Fruit fly (Drosophila melanogaster): ENCODE measurements around the gene CG10252.
A peak's percentile ranks its signal among the peaks of the same experiment; 100 is the strongest.

Gene CG10252

DNA sequence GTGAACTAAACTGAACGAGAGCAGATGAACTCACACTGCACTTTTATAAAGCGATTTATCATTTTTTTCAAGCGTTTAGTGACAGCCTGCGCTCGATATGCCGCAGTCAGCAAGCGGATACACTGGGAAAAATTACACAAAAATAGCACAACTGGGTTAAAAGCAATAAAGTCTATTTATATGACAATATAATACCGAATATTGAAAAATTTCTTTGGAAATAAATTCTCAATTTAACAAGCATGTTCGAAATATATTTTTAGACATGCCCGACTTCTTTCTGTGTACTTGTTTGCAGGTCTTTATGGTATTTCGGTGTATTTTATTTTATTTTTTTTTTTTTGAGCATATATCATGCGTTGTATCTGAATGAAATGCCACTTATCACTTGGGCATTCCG lies 17.9 kb upstream of the CG10252 start (continued):
- TF ChIP-seq lz (GFP tag; optimal IDR thresholded peaks at IDR 0.05), result peak; percentile 88
- TF ChIP-seq CG11294 (GFP tag; IDR thresholded peaks at IDR 0.05), result no peak
- peak; percentile 82 for TF ChIP-seq Sox102F (GFP tag; optimal IDR thresholded peaks at IDR 0.05)
- peak; percentile 77 for TF ChIP-seq CG8632 (GFP tag; optimal IDR thresholded peaks at IDR 0.05)
- peak; percentile 41 for TF ChIP-seq dsx (GFP tag; optimal IDR thresholded peaks at IDR 0.05; ENCODE audit: poor library complexity, severe bottlenecking)
- TF ChIP-seq OdsH (GFP tag; optimal IDR thresholded peaks at IDR 0.05), result peak; percentile 77
- peak; percentile 63 for TF ChIP-seq CG8119 (GFP tag; IDR thresholded peaks at IDR 0.05)
- peak; percentile 57 for TF ChIP-seq CG11762 (GFP tag; optimal IDR thresholded peaks at IDR 0.05; ENCODE audit: insufficient read depth)
- TF ChIP-seq Smox (GFP tag; optimal IDR thresholded peaks at IDR 0.05), result peak; percentile 85
- TF ChIP-seq CG7368 (GFP tag; optimal IDR thresholded peaks at IDR 0.05), result peak; percentile 56
- peak; percentile 84 for TF ChIP-seq CG10631 (GFP tag; optimal IDR thresholded peaks at IDR 0.05)
- TF ChIP-seq CG6276 (GFP tag; optimal IDR thresholded peaks at IDR 0.05), result no peak
- TF ChIP-seq CG31627 (GFP tag; optimal IDR thresholded peaks at IDR 0.05), result peak; percentile 90
- peak; percentile 52 for TF ChIP-seq CG9139 (GFP tag; optimal IDR thresholded peaks at IDR 0.05)
- peak; percentile 69 for TF ChIP-seq Eip93F (GFP tag; optimal IDR thresholded peaks at IDR 0.05)
- TF ChIP-seq cyc (GFP tag; optimal IDR thresholded peaks at IDR 0.05), result peak; percentile 74
- TF ChIP-seq Eip75B (GFP tag; optimal IDR thresholded peaks at IDR 0.05), result peak; percentile 85
- TF ChIP-seq CG6854 (GFP tag; optimal IDR thresholded peaks at IDR 0.05), result peak; percentile 38
- TF ChIP-seq esn (GFP tag; optimal IDR thresholded peaks at IDR 0.05), result peak; percentile 93
- TF ChIP-seq spab (GFP tag; optimal IDR thresholded peaks at IDR 0.05), result peak; percentile 63
- TF ChIP-seq CG6163 (GFP tag; IDR thresholded peaks at IDR 0.05), result peak; percentile 70
- TF ChIP-seq pdm3 (GFP tag; optimal IDR thresholded peaks at IDR 0.05), result peak; percentile 79
- peak; percentile 88 for TF ChIP-seq topi (GFP tag; optimal IDR thresholded peaks at IDR 0.05)
- TF ChIP-seq Sox14 (GFP tag; optimal IDR thresholded peaks at IDR 0.05), result peak; percentile 84
- peak; percentile 65 for TF ChIP-seq Hr4 (GFP tag; optimal IDR thresholded peaks at IDR 0.05)
- TF ChIP-seq net (GFP tag; optimal IDR thresholded peaks at IDR 0.05), result peak; percentile 67
- TF ChIP-seq Gug (GFP tag; IDR thresholded peaks at IDR 0.05), result peak; percentile 56

DNA sequence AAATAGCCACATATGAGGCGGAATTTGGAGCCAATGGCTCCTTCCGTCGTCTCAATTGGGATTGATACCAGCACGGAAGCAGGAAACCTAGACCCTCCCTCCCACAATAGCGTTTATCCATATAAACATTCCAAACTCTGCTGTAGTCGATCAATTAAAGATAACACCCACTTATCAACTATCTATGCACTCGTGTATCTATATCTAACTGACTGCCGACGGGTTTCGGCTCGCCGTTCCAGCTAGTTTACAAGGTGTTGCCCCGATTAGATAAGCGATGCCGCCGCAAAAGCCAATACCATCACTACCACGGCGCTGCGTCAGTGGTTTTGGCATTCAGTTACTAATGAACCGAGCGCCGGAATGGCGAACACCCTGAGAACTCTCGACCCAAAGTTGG lies 15.2 kb upstream of the CG10252 start, which contains the start of gene CG10300:
Gene CG10300, plus strand, starts transcription at position 333 of the 400 bp plus-strand sequence.
- peak; percentile 41 for TF ChIP-seq svp (GFP tag)
- TF ChIP-seq spab (GFP tag; optimal IDR thresholded peaks at IDR 0.05), result no peak

DNA sequence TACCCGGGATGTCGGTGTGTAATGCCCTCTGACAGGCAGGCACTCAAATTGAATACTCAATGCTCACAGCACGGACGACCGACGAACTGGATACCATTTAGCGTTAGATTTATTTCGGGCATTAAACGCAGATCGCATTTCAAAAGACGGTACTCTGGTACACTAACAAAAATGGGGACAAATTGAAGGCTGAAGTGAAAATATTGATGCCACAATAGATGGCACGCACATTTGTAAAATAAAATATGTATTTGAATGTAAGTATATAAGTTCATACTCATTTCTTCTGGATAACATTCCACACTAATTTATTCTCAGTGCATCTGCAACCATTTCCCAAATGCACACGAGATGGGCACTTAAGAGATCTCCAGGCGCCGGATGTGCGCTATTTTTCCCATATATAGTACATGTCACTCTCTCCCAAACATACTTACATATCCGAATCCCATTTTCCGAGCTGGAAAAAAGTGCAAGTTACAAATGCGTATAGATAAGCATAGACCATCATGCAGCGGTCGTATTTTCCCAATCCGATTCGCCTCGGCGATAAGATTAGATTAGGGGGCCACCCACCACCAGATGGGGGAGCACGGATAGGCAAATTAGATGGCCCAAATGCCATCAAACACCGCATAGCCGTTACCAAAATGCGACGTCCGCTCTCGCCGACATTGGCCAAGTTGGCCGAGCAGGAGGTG lies 13.6 kb upstream of the CG10252 start, which contains the start of gene CG10301:
Gene CG10301, plus strand, starts transcription at position 651 of the 701 bp plus-strand sequence.
- TF ChIP-seq CG6163 (GFP tag; IDR thresholded peaks at IDR 0.05), result 0 out of 3 replicates have a peak, but pooled peaks have one; percentile 16
- TF ChIP-seq CG32006 (GFP tag; optimal IDR thresholded peaks at IDR 0.05), result no peak
- peak; percentile 54 for TF ChIP-seq svp (GFP tag)

DNA sequence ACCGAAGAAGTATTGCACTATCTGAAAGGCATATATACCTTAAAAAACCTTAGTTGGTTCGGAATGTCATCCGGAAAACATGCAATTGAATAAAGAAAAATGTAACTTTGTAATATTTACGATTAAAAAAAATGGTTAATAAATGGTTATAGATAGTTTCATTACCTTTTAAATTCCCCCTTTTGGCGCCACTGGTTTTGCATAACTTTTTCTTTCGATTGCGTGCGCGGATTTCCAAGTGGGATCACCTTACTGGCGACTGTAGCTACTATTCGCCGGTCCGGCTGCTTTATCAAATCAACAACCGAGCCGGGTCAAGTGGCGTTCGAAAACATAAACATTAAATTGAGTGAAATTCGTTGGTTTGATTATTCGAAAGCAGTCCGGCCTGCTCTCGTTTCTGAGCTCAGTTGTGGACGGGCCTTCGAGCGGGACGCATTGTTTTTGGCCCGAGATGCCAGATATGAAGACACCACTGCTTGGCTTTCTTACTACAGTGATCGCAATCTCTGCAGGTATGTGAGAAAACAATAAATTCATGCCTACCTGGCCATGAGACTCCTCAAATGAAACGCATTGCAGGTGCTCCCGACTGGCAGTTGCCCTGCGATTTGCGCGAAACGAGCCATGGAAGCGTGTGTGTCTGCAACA lies 8.5 kb upstream of the CG10252 start, which contains the start of gene Gba1b:
Gene Gba1b, plus strand, starts transcription at position 422 of the 651 bp plus-strand sequence.
- TF ChIP-seq Sox102F (GFP tag; optimal IDR thresholded peaks at IDR 0.05) (peak; percentile 40), Gug (GFP tag; IDR thresholded peaks at IDR 0.05) (no peak), Sox14 (GFP tag; optimal IDR thresholded peaks at IDR 0.05) (peak; percentile 15), CG31627 (GFP tag; optimal IDR thresholded peaks at IDR 0.05) (peak; percentile 29), CG7368 (GFP tag; optimal IDR thresholded peaks at IDR 0.05) (no peak), Hr39 (GFP tag; optimal IDR thresholded peaks at IDR 0.05) (peak; percentile 16), svp (GFP tag) (peak; percentile 96), Met (GFP tag; optimal IDR thresholded peaks at IDR 0.05) (peak; percentile 21), lz (GFP tag; optimal IDR thresholded peaks at IDR 0.05) (peak; percentile 8), cyc (GFP tag; optimal IDR thresholded peaks at IDR 0.05) (peak; percentile 20), CG1621 (tag; optimal IDR thresholded peaks at IDR 0.05) (no peak), Eip78C (GFP tag) (peak; percentile 83), CG34406 (GFP tag; optimal IDR thresholded peaks at IDR 0.05) (no peak), ss (GFP tag; optimal IDR thresholded peaks at IDR 0.05) (no peak), topi (GFP tag; optimal IDR thresholded peaks at IDR 0.05) (peak; percentile 32)
